Worm (Caenorhabditis elegans) whole organism, mixed stage, embryonic: ENCODE results near the gene ZC190.10.

Experiments
- M03D4.4 ChIP-seq: sonication (generic microtip); optimal IDR thresholded peaks from 2 replicates; lab custom pipeline; 2017; ENCODE audit warnings: mild to moderate bottlenecking, missing genetic modification characterization, missing compliant biosample characterization
- ceh-39 ChIP-seq: fragments of 150-350 bp; optimal IDR thresholded peaks from 2 replicates; lab custom pipeline; 2014; ENCODE audit warnings: missing biosample characterization, missing genetic modification characterization
- ceh-83 ChIP-seq: fragments of 200-800 bp; sonication (Bioruptor generic); optimal IDR thresholded peaks from 2 replicates; lab custom pipeline; 2018; ENCODE audit warnings: mild to moderate bottlenecking, missing genetic modification characterization, missing compliant biosample characterization
- cnd-1 ChIP-seq: fragments of 200-800 bp; sonication (Bioruptor generic); optimal IDR thresholded peaks from 2 replicates; lab custom pipeline; 2018; ENCODE audit warnings: mild to moderate bottlenecking, missing genetic modification characterization, missing compliant biosample characterization
- drap-1 ChIP-seq: fragments of 200-800 bp; sonication (Bioruptor generic); optimal IDR thresholded peaks from 3 replicates; lab custom pipeline; 2018; ENCODE audit warnings: mild to moderate bottlenecking, missing genetic modification characterization, missing compliant biosample characterization
- elt-1 ChIP-seq: sonication (generic microtip); optimal IDR thresholded peaks from 2 replicates; lab custom pipeline; 2017; ENCODE audit warnings: missing genetic modification characterization, mild to moderate bottlenecking, missing compliant biosample characterization, antibody characterized with exemption, moderate library complexity, borderline replicate concordance; ENCODE audit not compliant: insufficient read depth
- elt-3 ChIP-seq: fragments of 150-350 bp; optimal IDR thresholded peaks from 2 replicates; lab custom pipeline; 2014; ENCODE audit warnings: missing biosample characterization, missing genetic modification characterization
- flh-1 ChIP-seq: fragments of 200-800 bp; sonication (Bioruptor generic); optimal IDR thresholded peaks from 2 replicates; lab custom pipeline; 2018; ENCODE audit warnings: mild to moderate bottlenecking, missing genetic modification characterization, moderate library complexity, missing compliant biosample characterization
- ham-2 ChIP-seq: fragments of 200-800 bp; sonication (Bioruptor generic); optimal IDR thresholded peaks from 2 replicates; lab custom pipeline; 2018; ENCODE audit warnings: mild to moderate bottlenecking, missing genetic modification characterization, missing compliant biosample characterization
- hlh-1 ChIP-seq: fragments of 150-350 bp; optimal IDR thresholded peaks from 2 replicates; lab custom pipeline; 2014; ENCODE audit warnings: missing biosample characterization, missing genetic modification reagents, missing genetic modification characterization
- lsy-2 ChIP-seq: fragments of 150-350 bp; optimal IDR thresholded peaks from 2 replicates; lab custom pipeline; 2014; ENCODE audit warnings: missing biosample characterization, missing genetic modification characterization
- mep-1 ChIP-seq: fragments of 150-350 bp; optimal IDR thresholded peaks from 2 replicates; lab custom pipeline; 2017; ENCODE audit warnings: missing biosample characterization, missing genetic modification reagents, missing genetic modification characterization, inconsistent platforms
- mls-2 ChIP-seq: sonication (generic microtip); optimal IDR thresholded peaks from 2 replicates; lab custom pipeline; 2016; ENCODE audit warnings: mild to moderate bottlenecking, missing genetic modification characterization, moderate library complexity, missing compliant biosample characterization
- nhr-12 ChIP-seq: fragments of 150-350 bp; optimal IDR thresholded peaks from 2 replicates; lab custom pipeline; 2014; ENCODE audit warnings: missing biosample characterization, missing genetic modification characterization
- nhr-2 ChIP-seq: fragments of 150-350 bp; optimal IDR thresholded peaks from 2 replicates; lab custom pipeline; 2014; ENCODE audit warnings: missing biosample characterization, missing genetic modification characterization
- nhr-28 ChIP-seq: fragments of 150-350 bp; optimal IDR thresholded peaks from 2 replicates; lab custom pipeline; 2014; ENCODE audit warnings: missing biosample characterization, missing genetic modification characterization
- nhr-76 ChIP-seq: sonication (generic microtip); optimal IDR thresholded peaks from 2 replicates; lab custom pipeline; 2017; ENCODE audit warnings: missing biosample characterization, missing genetic modification characterization
- tbx-8 ChIP-seq: fragments of 200-800 bp; sonication (Bioruptor generic); optimal IDR thresholded peaks from 2 replicates; lab custom pipeline; 2018; ENCODE audit warnings: mild to moderate bottlenecking, missing genetic modification characterization, moderate library complexity, missing compliant biosample characterization
- unc-120 ChIP-seq: sonication (generic microtip); optimal IDR thresholded peaks from 2 replicates; lab custom pipeline; 2017; ENCODE audit warnings: missing genetic modification characterization, missing compliant biosample characterization; ENCODE audit not compliant: poor library complexity, severe bottlenecking
- unc-39 ChIP-seq: fragments of 150-350 bp; optimal IDR thresholded peaks from 2 replicates; lab custom pipeline; 2014; ENCODE audit warnings: missing biosample characterization, missing genetic modification characterization
- unc-62 ChIP-seq: fragments of 150-350 bp; optimal IDR thresholded peaks from 2 replicates; lab custom pipeline; 2014; ENCODE audit warnings: missing biosample characterization, missing genetic modification reagents, missing genetic modification characterization

ZC190.10 gene

DNA sequence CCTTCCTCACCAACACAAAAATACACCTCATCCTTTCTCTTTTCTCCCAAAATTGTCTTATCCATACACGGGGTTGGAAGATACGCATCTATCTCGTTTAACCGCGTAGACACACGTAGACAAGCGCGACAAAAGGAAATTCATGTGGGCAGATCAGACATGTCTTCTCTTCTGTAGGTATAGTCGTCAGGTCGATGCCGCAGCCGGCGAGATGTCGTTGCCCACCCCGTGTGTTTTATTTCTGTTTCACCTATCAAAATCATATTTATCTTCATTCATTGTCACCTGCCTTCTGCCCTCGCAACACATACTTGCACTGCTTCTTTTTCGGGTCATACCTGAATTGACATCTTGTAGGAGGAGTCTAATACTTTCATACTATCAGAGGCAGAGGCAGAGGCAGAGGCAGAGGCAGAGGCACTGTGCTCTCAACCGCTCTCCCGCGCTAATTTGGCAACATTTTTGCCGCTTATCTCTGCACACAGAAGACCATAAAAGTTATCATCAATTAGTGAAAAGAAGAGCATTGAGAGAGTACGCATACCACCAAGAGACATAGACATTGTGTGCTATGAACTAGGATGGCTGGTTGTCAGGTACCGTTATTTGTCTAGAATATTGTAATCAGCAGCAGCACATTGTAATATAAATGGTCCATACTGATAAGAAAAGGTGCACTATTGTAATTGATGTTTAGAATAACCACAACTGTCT is 34.7 kb downstream of the ZC190.10 start:
- peak; percentile 60 for TF ChIP-seq elt-1 (tag; lab: Kevin White, UChicago)
- TF ChIP-seq M03D4.4, result no peak

DNA sequence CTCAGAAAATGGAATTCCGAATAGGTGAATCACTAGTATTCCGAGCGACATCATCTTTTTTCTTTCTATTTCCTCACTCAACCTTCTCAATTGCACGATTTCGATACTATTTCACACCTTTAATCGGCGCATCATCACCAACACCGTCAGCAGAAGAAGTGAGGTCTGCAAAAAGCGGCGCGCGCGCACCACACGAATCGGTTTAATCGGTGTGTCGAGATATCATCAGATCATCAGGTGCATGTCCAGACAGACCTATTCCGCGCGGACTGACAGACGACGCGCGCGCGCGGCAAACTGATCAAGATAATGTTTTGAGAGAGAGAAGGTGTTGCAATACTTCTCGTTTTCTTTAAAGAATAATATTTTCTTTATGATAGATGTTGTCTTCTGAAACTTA is 35.6 kb downstream of the ZC190.10 start:
- TF ChIP-seq unc-62 (peak; percentile 32), nhr-76 (tag; lab: Kevin White, UChicago) (no peak), ham-2 (GFP tag; lab: Kevin White, UChicago) (peak; percentile 59), elt-1 (tag; lab: Kevin White, UChicago) (peak; percentile 96)

DNA sequence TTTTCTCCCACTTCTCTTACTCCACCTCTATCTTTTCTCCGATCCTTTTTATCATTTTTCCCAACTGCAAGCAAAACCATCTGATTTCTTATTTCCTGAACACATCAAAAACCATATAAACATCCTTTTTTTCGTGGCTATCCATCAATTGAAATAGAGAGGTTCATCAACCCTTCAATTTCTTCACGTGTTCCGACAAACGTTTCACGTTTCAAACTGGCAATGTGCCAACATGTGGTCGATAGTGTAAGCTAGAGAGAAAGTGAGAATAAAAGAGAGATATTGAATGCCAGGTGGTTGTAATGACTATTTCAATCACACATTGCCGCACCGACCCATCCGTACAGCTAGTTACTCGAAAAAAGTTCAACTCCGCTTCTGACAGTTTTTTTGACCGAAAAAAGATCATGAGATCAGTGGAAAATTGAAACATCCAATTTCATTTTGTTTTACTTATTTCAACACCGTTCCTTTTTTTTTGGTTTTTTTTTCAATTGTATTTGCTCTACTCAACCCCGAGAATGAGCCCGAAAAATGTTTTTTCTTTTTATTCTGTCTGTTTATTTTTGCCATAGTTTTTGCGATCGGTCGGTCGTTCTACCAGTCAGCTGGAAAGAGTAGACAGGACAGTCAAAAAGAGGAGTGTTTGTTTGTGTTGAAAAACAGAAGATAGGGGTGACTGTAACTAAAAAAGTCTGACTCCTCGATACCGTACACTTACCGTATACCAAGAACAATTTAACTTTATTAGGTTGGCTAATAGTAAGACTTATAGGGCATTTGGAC is 37.3 kb downstream of the ZC190.10 start:
- TF ChIP-seq unc-120 (tag; lab: Kevin White, UChicago), result peak; percentile 55
- TF ChIP-seq elt-3 (tag; lab: Kevin White, UChicago), result no peak
- TF ChIP-seq unc-62, result peak; percentile 70
- peak; percentile 96 for TF ChIP-seq hlh-1 (tag; lab: Kevin White, UChicago)
- no peak for TF ChIP-seq elt-1 (tag; lab: Kevin White, UChicago)
- no peak for TF ChIP-seq nhr-12 (tag; lab: Kevin White, UChicago)
- no peak for TF ChIP-seq tbx-8 (GFP tag; lab: Kevin White, UChicago)

DNA sequence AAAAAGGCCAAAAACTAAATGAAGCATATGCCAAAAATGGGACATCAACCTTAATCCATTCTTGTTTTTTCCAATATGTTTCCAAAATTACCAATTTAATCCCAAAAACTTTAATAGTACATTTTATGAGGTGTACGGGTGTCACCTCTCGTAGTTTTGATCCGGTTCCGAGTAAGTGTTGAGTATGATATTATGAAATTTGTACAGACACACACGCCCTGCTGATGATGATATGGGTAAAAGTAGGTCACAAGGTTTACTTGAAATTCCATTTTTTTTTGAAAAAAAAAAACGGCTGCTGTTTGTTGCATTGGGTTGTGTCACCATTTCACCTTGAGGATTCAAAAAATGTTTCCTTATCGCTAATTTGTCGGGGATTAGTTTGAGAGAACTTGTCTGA is 38.2 kb downstream of the ZC190.10 start:
- TF ChIP-seq nhr-76 (tag; lab: Kevin White, UChicago) (no peak), mls-2 (no peak), ceh-83 (GFP tag; lab: Kevin White, UChicago) (no peak), ceh-39 (tag; lab: Kevin White, UChicago) (no peak), unc-39 (tag; lab: Kevin White, UChicago) (no peak), nhr-2 (no peak), nhr-12 (tag; lab: Kevin White, UChicago) (no peak), mep-1 (no peak), elt-1 (tag; lab: Kevin White, UChicago) (no peak)

DNA sequence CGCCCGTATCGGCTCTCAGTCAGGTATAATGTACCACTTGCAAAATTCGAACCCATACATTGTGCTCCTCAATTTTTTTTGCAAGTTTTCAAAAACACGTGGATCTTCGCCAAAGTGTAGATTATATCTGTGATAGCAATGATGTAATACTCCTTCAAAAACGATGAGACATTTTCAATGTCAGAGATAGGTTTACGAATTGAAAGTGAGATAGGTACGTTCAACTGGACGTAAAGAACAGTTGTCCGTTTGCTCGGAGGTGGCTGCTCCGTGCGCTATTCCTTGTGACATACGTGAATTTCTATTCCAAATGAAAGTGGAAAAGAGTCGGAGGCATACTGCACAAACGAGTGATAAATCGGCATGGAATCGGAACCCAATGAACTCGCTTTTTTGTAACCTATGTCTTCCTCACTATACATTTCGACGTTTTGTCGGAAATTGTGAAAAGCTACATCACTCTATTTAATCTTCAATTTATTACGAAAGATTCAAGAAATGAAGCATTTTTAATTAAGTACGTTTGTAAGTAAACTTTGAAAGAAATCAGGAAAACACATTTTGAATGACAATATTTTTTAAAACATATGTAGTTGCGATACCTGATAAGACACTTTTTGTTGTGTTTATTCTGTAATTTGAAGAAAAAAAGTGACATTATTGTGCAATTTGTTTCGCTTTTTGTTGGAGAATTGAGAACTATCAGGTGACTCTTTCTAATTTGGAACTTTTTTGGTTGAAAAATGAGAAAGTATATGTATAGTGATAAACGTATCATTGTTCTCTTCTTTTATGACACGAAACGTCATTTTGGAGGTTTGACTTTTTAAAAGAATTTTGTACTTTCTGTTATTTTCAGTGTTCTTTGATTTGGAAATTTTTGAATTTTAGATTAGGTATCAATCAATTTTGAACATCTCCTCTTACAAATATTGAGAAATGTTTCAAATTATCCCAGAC is 41.4 kb downstream of the ZC190.10 start:
- peak; percentile 85 for TF ChIP-seq hlh-1 (tag; lab: Kevin White, UChicago)
- TF ChIP-seq unc-62, result peak; percentile 62
- no peak for TF ChIP-seq elt-3 (tag; lab: Kevin White, UChicago)
- peak; percentile 15 for TF ChIP-seq unc-120 (tag; lab: Kevin White, UChicago)
- no peak for TF ChIP-seq drap-1 (GFP tag; lab: Kevin White, UChicago)

DNA sequence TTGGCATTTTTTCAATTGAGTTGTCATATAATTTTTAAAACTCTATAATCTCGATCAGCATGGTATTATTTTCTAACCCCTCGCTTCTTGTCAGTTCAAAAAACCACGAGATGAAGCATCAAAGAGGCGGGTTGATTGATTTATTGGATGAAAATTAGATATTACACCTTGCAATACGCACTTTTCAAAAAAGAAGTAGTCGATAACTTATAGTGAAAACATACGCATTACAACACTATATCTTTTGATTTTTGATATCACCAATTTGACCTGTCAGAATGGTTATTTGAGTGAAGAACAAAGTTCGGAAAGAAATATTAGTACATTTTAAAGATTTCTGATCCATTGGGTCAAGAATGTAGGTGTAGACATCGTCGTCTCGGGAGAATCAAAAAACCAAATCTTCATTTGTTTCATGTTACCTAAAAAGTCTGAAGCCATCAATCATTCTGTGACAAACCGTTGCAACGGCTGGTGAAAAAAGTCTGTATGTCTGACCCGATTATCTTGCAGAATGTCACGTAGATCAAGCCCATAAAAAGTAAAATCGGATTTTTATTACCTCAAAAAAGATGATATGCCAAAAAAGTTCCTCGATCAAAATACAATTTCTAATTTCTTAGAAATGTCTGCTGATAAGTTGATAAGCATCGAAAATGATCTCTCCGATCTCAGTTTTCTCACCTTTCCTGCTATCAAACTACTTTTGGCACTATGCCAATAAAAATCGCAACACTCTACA is 42.9 kb downstream of the ZC190.10 start:
- TF ChIP-seq flh-1 (GFP tag; lab: Kevin White, UChicago), result no peak
- peak; percentile 41 for TF ChIP-seq unc-62
- no peak for TF ChIP-seq tbx-8 (GFP tag; lab: Kevin White, UChicago)
- TF ChIP-seq hlh-1 (tag; lab: Kevin White, UChicago), result no peak

DNA sequence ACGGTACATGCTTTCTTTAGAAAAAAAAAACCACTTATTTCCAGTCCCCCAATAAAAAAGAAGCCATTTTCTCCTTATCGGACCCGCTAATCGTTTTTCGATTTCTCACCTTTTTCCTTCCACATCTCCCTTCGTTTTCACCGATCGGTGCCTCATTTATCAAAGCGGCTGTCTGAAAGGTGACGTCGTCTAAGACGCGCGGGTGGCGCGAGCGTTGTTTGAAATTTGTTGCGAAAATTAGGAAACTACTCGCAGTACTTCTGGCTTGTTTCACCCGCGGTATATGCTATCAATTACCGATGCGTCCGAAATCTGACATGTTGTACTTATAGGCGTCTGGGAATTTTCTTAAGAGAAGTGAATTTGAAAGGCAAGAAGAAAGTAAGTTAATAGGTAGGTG is 43.9 kb downstream of the ZC190.10 start:
- no peak for TF ChIP-seq mls-2
- TF ChIP-seq cnd-1 (tag; lab: Kevin White, UChicago), result no peak
- no peak for TF ChIP-seq nhr-28
- TF ChIP-seq lsy-2 (tag; lab: Kevin White, UChicago), result no peak
- TF ChIP-seq, all 35 proteins: peak for 0
